Worm (Caenorhabditis elegans) whole organism, L4/young adult: ENCODE results near the gene Y73B6BL.270.

Source experiments
- W03F9.2 ChIP-seq: fragments of 150-350 bp; optimal IDR thresholded peaks from 2 replicates; lab custom pipeline; 2014; ENCODE audit warnings: missing biosample characterization, missing genetic modification characterization
- dao-5 ChIP-seq: sonication (generic microtip); optimal IDR thresholded peaks from 2 replicates; lab custom pipeline; 2016; ENCODE audit warnings: missing genotype, missing genetic modification characterization, moderate library complexity, missing compliant biosample characterization

ce11 chrIV:6369489-6369888, 4.3 kb downstream of the Y73B6BL.270 start:
- TF ChIP-seq W03F9.2 (tag; lab: Kevin White, UChicago) (no peak), dao-5 (tag; lab: Kevin White, UChicago) (no peak)
